Worm (Caenorhabditis elegans) whole organism, mixed stage, embryonic: ENCODE measurements around the gene C32H11.4.

Experiments used
- M03D4.4 ChIP-seq: sonication (generic microtip); optimal IDR thresholded peaks from 2 replicates; lab custom pipeline; 2017; ENCODE audit warnings: mild to moderate bottlenecking, missing genetic modification characterization, missing compliant biosample characterization
- bed-3 ChIP-seq: fragments of 200-800 bp; sonication (Bioruptor generic); optimal IDR thresholded peaks from 3 replicates; lab custom pipeline; 2018; ENCODE audit warnings: mild to moderate bottlenecking, missing genetic modification characterization, moderate library complexity, missing compliant biosample characterization
- blmp-1 ChIP-seq: fragments of 150-350 bp; optimal IDR thresholded peaks from 2 replicates; lab custom pipeline; 2014; ENCODE audit warnings: missing biosample characterization, missing genetic modification characterization
- ceh-39 ChIP-seq: fragments of 150-350 bp; optimal IDR thresholded peaks from 2 replicates; lab custom pipeline; 2014; ENCODE audit warnings: missing biosample characterization, missing genetic modification characterization
- ceh-43 ChIP-seq: fragments of 200-800 bp; sonication (Bioruptor generic); optimal IDR thresholded peaks from 2 replicates; lab custom pipeline; 2018; ENCODE audit warnings: mild to moderate bottlenecking, missing genetic modification characterization, moderate library complexity, missing compliant biosample characterization
- ceh-83 ChIP-seq: fragments of 200-800 bp; sonication (Bioruptor generic); optimal IDR thresholded peaks from 2 replicates; lab custom pipeline; 2018; ENCODE audit warnings: mild to moderate bottlenecking, missing genetic modification characterization, missing compliant biosample characterization
- ces-1 ChIP-seq: fragments of 150-350 bp; optimal IDR thresholded peaks from 2 replicates; lab custom pipeline; 2014; ENCODE audit warnings: missing biosample characterization, missing genetic modification reagents, missing genetic modification characterization
- cnd-1 ChIP-seq: fragments of 200-800 bp; sonication (Bioruptor generic); optimal IDR thresholded peaks from 2 replicates; lab custom pipeline; 2018; ENCODE audit warnings: mild to moderate bottlenecking, missing genetic modification characterization, missing compliant biosample characterization
- drap-1 ChIP-seq: fragments of 200-800 bp; sonication (Bioruptor generic); optimal IDR thresholded peaks from 3 replicates; lab custom pipeline; 2018; ENCODE audit warnings: mild to moderate bottlenecking, missing genetic modification characterization, missing compliant biosample characterization
- elt-1 ChIP-seq: sonication (generic microtip); optimal IDR thresholded peaks from 2 replicates; lab custom pipeline; 2017; ENCODE audit warnings: missing genetic modification characterization, mild to moderate bottlenecking, missing compliant biosample characterization, antibody characterized with exemption, moderate library complexity, borderline replicate concordance; ENCODE audit not compliant: insufficient read depth
- elt-3 ChIP-seq: fragments of 150-350 bp; optimal IDR thresholded peaks from 2 replicates; lab custom pipeline; 2014; ENCODE audit warnings: missing biosample characterization, missing genetic modification characterization
- flh-1 ChIP-seq: fragments of 200-800 bp; sonication (Bioruptor generic); optimal IDR thresholded peaks from 2 replicates; lab custom pipeline; 2018; ENCODE audit warnings: mild to moderate bottlenecking, missing genetic modification characterization, moderate library complexity, missing compliant biosample characterization
- ham-2 ChIP-seq: fragments of 200-800 bp; sonication (Bioruptor generic); optimal IDR thresholded peaks from 2 replicates; lab custom pipeline; 2018; ENCODE audit warnings: mild to moderate bottlenecking, missing genetic modification characterization, missing compliant biosample characterization
- hlh-1 ChIP-seq: fragments of 150-350 bp; optimal IDR thresholded peaks from 2 replicates; lab custom pipeline; 2014; ENCODE audit warnings: missing biosample characterization, missing genetic modification reagents, missing genetic modification characterization
- lin-32 ChIP-seq: fragments of 200-800 bp; sonication (Bioruptor generic); optimal IDR thresholded peaks from 2 replicates; lab custom pipeline; 2018; ENCODE audit warnings: mild to moderate bottlenecking, missing genetic modification characterization, missing compliant biosample characterization
- lsy-2 ChIP-seq: fragments of 150-350 bp; optimal IDR thresholded peaks from 2 replicates; lab custom pipeline; 2014; ENCODE audit warnings: missing biosample characterization, missing genetic modification characterization
- mab-5 ChIP-seq: fragments of 150-350 bp; optimal IDR thresholded peaks from 2 replicates; lab custom pipeline; 2014; ENCODE audit warnings: missing biosample characterization, missing genetic modification characterization
- mep-1 ChIP-seq: fragments of 150-350 bp; optimal IDR thresholded peaks from 2 replicates; lab custom pipeline; 2017; ENCODE audit warnings: missing biosample characterization, missing genetic modification reagents, missing genetic modification characterization, inconsistent platforms
- mls-2 ChIP-seq: sonication (generic microtip); optimal IDR thresholded peaks from 2 replicates; lab custom pipeline; 2016; ENCODE audit warnings: mild to moderate bottlenecking, missing genetic modification characterization, moderate library complexity, missing compliant biosample characterization
- nhr-12 ChIP-seq: fragments of 150-350 bp; optimal IDR thresholded peaks from 2 replicates; lab custom pipeline; 2014; ENCODE audit warnings: missing biosample characterization, missing genetic modification characterization
- nhr-2 ChIP-seq: fragments of 150-350 bp; optimal IDR thresholded peaks from 2 replicates; lab custom pipeline; 2014; ENCODE audit warnings: missing biosample characterization, missing genetic modification characterization
- nhr-237 ChIP-seq: fragments of 150-350 bp; optimal IDR thresholded peaks from 2 replicates; lab custom pipeline; 2014; ENCODE audit warnings: missing biosample characterization, missing genetic modification characterization
- nhr-28 ChIP-seq: fragments of 150-350 bp; optimal IDR thresholded peaks from 2 replicates; lab custom pipeline; 2014; ENCODE audit warnings: missing biosample characterization, missing genetic modification characterization
- nhr-76 ChIP-seq: sonication (generic microtip); optimal IDR thresholded peaks from 2 replicates; lab custom pipeline; 2017; ENCODE audit warnings: missing biosample characterization, missing genetic modification characterization
- pha-4 ChIP-seq: fragments of 150-350 bp; optimal IDR thresholded peaks from 2 replicates; lab custom pipeline; 2018; ENCODE audit warnings: missing biosample characterization, missing genetic modification reagents, missing genetic modification characterization
- sem-2 ChIP-seq: fragments of 200-800 bp; sonication (Bioruptor generic); optimal IDR thresholded peaks from 2 replicates; lab custom pipeline; 2018; ENCODE audit warnings: mild to moderate bottlenecking, missing genetic modification characterization, missing compliant biosample characterization
- snpc-4 ChIP-seq: fragments of 150-350 bp; optimal IDR thresholded peaks from 2 replicates; lab custom pipeline; 2014; ENCODE audit warnings: missing biosample characterization, missing genetic modification characterization
- sptf-1 ChIP-seq: sonication (generic microtip); optimal IDR thresholded peaks from 2 replicates; lab custom pipeline; 2017; ENCODE audit warnings: mild to moderate bottlenecking, missing genetic modification characterization, moderate library complexity, missing compliant biosample characterization
- tbx-8 ChIP-seq: fragments of 200-800 bp; sonication (Bioruptor generic); optimal IDR thresholded peaks from 2 replicates; lab custom pipeline; 2018; ENCODE audit warnings: mild to moderate bottlenecking, missing genetic modification characterization, moderate library complexity, missing compliant biosample characterization
- unc-120 ChIP-seq: sonication (generic microtip); optimal IDR thresholded peaks from 2 replicates; lab custom pipeline; 2017; ENCODE audit warnings: missing genetic modification characterization, missing compliant biosample characterization; ENCODE audit not compliant: poor library complexity, severe bottlenecking
- unc-39 ChIP-seq: fragments of 150-350 bp; optimal IDR thresholded peaks from 2 replicates; lab custom pipeline; 2014; ENCODE audit warnings: missing biosample characterization, missing genetic modification characterization
- unc-62 ChIP-seq: fragments of 150-350 bp; optimal IDR thresholded peaks from 2 replicates; lab custom pipeline; 2014; ENCODE audit warnings: missing biosample characterization, missing genetic modification reagents, missing genetic modification characterization
- zip-8 ChIP-seq: fragments of 150-350 bp; optimal IDR thresholded peaks from 2 replicates; lab custom pipeline; 2014; ENCODE audit warnings: missing biosample characterization, missing genetic modification characterization
- ztf-11 ChIP-seq: fragments of 150-350 bp; optimal IDR thresholded peaks from 2 replicates; lab custom pipeline; 2014; ENCODE audit warnings: missing biosample characterization, missing genetic modification characterization

C32H11.4 gene

ce11 chrIV:12960136-12960535 lies 39.1 kb downstream of the C32H11.4 start, which contains the start of gene F55G11.7:
Gene F55G11.7 (plus strand): TSS chrIV:12960436.
- TF ChIP-seq unc-39 (tag; lab: Kevin White, UChicago) = no peak
- no peak for TF ChIP-seq zip-8
- TF ChIP-seq nhr-28 (tag; lab: Kevin White, UChicago) = no peak
- no peak for TF ChIP-seq mab-5 (tag; lab: Kevin White, UChicago)
- no peak for TF ChIP-seq tbx-8 (GFP tag; lab: Kevin White, UChicago)
- no peak for TF ChIP-seq ceh-83 (GFP tag; lab: Kevin White, UChicago)
- no peak for TF ChIP-seq snpc-4 (tag; lab: Kevin White, UChicago)
- TF ChIP-seq ces-1 (GFP tag; lab: Kevin White, UChicago) = no peak
- TF ChIP-seq bed-3 = no peak
- TF ChIP-seq sptf-1 (tag; lab: Kevin White, UChicago) = no peak
- TF ChIP-seq lin-32 = no peak
- TF ChIP-seq unc-62 (GFP tag; lab: Kevin White, UChicago) = no peak
- TF ChIP-seq ceh-43 (GFP tag; lab: Kevin White, UChicago) = no peak
- no peak for TF ChIP-seq pha-4 (tag; lab: Kevin White, UChicago)
- TF ChIP-seq unc-120 = no peak
- TF ChIP-seq mep-1 (tag; lab: Kevin White, UChicago) = no peak
- no peak for TF ChIP-seq drap-1 (GFP tag; lab: Kevin White, UChicago)
- TF ChIP-seq ham-2 (GFP tag; lab: Kevin White, UChicago) = no peak

ce11 chrIV:12962564-12962963 lies 41.5 kb downstream of the C32H11.4 start, which contains the start of gene F55G11.8:
Gene F55G11.8 (plus strand): TSS chrIV:12962808.
- TF ChIP-seq bed-3 (no peak), sptf-1 (tag; lab: Kevin White, UChicago) (no peak), nhr-2 (tag; lab: Kevin White, UChicago) (no peak), sem-2 (no peak), ceh-43 (GFP tag; lab: Kevin White, UChicago) (no peak), pha-4 (tag; lab: Kevin White, UChicago) (no peak), flh-1 (GFP tag; lab: Kevin White, UChicago) (no peak), M03D4.4 (tag; lab: Kevin White, UChicago) (no peak), nhr-28 (tag; lab: Kevin White, UChicago) (no peak), hlh-1 (tag; lab: Kevin White, UChicago) (no peak), snpc-4 (tag; lab: Kevin White, UChicago) (no peak), nhr-237 (tag; lab: Kevin White, UChicago) (no peak), unc-62 (GFP tag; lab: Kevin White, UChicago) (no peak), ztf-11 (no peak), drap-1 (GFP tag; lab: Kevin White, UChicago) (no peak), mab-5 (tag; lab: Kevin White, UChicago) (no peak), mls-2 (no peak), blmp-1 (tag; lab: Kevin White, UChicago) (no peak), ceh-39 (tag; lab: Kevin White, UChicago) (no peak)
- TF ChIP-seq, all 35 proteins: peak for 0

- TF ChIP-seq zip-8 (no peak), snpc-4 (tag; lab: Kevin White, UChicago) (no peak), nhr-237 (tag; lab: Kevin White, UChicago) (no peak), nhr-76 (tag; lab: Kevin White, UChicago) (no peak), lin-32 (no peak), elt-1 (tag; lab: Kevin White, UChicago) (no peak), nhr-2 (tag; lab: Kevin White, UChicago) (no peak), ces-1 (GFP tag; lab: Kevin White, UChicago) (no peak), tbx-8 (GFP tag; lab: Kevin White, UChicago) (no peak), elt-3 (no peak), sptf-1 (tag; lab: Kevin White, UChicago) (no peak), pha-4 (tag; lab: Kevin White, UChicago) (no peak), mab-5 (tag; lab: Kevin White, UChicago) (no peak)
Measured at ce11 chrIV:12964648-12965047, 43.6 kb downstream of the C32H11.4 start.

- TF ChIP-seq pha-4 (tag; lab: Kevin White, UChicago) = no peak
- no peak for TF ChIP-seq bed-3
- no peak for TF ChIP-seq ceh-83 (GFP tag; lab: Kevin White, UChicago)
- TF ChIP-seq sptf-1 (tag; lab: Kevin White, UChicago) = no peak
- no peak for TF ChIP-seq M03D4.4 (tag; lab: Kevin White, UChicago)
- TF ChIP-seq drap-1 (GFP tag; lab: Kevin White, UChicago) = no peak
- no peak for TF ChIP-seq lsy-2 (tag; lab: Kevin White, UChicago)
- TF ChIP-seq snpc-4 (tag; lab: Kevin White, UChicago) = no peak
- no peak for TF ChIP-seq ceh-43 (GFP tag; lab: Kevin White, UChicago)
- TF ChIP-seq unc-39 (tag; lab: Kevin White, UChicago) = no peak
- TF ChIP-seq mep-1 (tag; lab: Kevin White, UChicago) = no peak
- no peak for TF ChIP-seq nhr-12 (tag; lab: Kevin White, UChicago)
- no peak for TF ChIP-seq ham-2 (GFP tag; lab: Kevin White, UChicago)
- no peak for TF ChIP-seq zip-8
- TF ChIP-seq unc-120 = no peak
- no peak for TF ChIP-seq cnd-1
- no peak for TF ChIP-seq nhr-76 (tag; lab: Kevin White, UChicago)
- no peak for TF ChIP-seq nhr-28 (tag; lab: Kevin White, UChicago)
- TF ChIP-seq, all 35 proteins: peak for 0
Measured at ce11 chrIV:12965074-12965473, 44.0 kb downstream of the C32H11.4 start, which contains the start of gene dod-22. Gene dod-22 (plus strand): TSS chrIV:12965374.
